Fruit fly (Drosophila melanogaster) whole organism, embryonic: ENCODE results near the gene GNBP2.

Experiments
- Adf1 ChIP-seq: fragments of 200-800 bp; sonication (Bioruptor generic); IDR thresholded peaks from 2 replicates; pipeline ENCODE4 v1.3.6; 2022; ENCODE audit warnings: missing biosample characterization, missing genetic modification characterization
- Aef1 ChIP-seq: fragments of 200-800 bp; sonication (Bioruptor generic); IDR thresholded peaks from 3 replicates; pipeline ENCODE4 v1.3.6; 2022; ENCODE audit warnings: missing biosample characterization, missing genetic modification characterization
- Bteb2 ChIP-seq: fragments of 200-800 bp; sonication (Bioruptor generic); optimal IDR thresholded peaks from 2 replicates; lab custom pipeline; 2016; ENCODE audit warnings: missing biosample characterization, missing genetic modification characterization
- CG10267 ChIP-seq: fragments of 200-800 bp; sonication (Bioruptor generic); optimal IDR thresholded peaks from 2 replicates; lab custom pipeline; 2018; ENCODE audit warnings: missing biosample characterization, mild to moderate bottlenecking, missing genetic modification characterization, moderate library complexity
- CG10274 ChIP-seq: fragments of 200-800 bp; sonication (Bioruptor generic); optimal IDR thresholded peaks from 3 replicates; lab custom pipeline; 2017; ENCODE audit warnings: missing biosample characterization, mild to moderate bottlenecking, missing genetic modification characterization
- CG11247 ChIP-seq: fragments of 200-800 bp; sonication (Bioruptor generic); IDR thresholded peaks from 2 replicates; pipeline ENCODE4 v1.3.6; 2022; ENCODE audit warnings: missing biosample characterization, missing genetic modification characterization
- CG11504 ChIP-seq: fragments of 200-800 bp; sonication (Bioruptor generic); optimal IDR thresholded peaks from 3 replicates; lab custom pipeline; 2019; ENCODE audit warnings: missing biosample characterization, mild to moderate bottlenecking, missing genetic modification characterization, moderate library complexity
- CG13624 ChIP-seq: fragments of 200-800 bp; sonication (Bioruptor generic); optimal IDR thresholded peaks from 2 replicates; lab custom pipeline; 2016; ENCODE audit warnings: missing biosample characterization, missing genetic modification characterization
- CG14441 ChIP-seq: fragments of 200-800 bp; sonication (Bioruptor generic); IDR thresholded peaks from 2 replicates; pipeline ENCODE4 v1.3.6; 2022; ENCODE audit warnings: missing biosample characterization, missing genetic modification characterization
- CG1603 ChIP-seq: fragments of 200-800 bp; sonication (Bioruptor generic); optimal IDR thresholded peaks from 2 replicates; lab custom pipeline; 2019; ENCODE audit warnings: missing biosample characterization, mild to moderate bottlenecking, missing genetic modification characterization, moderate library complexity
- CG1647 ChIP-seq: fragments of 200-800 bp; sonication (Bioruptor generic); optimal IDR thresholded peaks from 3 replicates; lab custom pipeline; 2016; ENCODE audit warnings: missing biosample characterization, missing genetic modification characterization
- CG16863 ChIP-seq: fragments of 200-800 bp; sonication (Bioruptor generic); optimal IDR thresholded peaks from 3 replicates; lab custom pipeline; 2016; ENCODE audit warnings: missing biosample characterization, missing genetic modification characterization
- CG2712 ChIP-seq: fragments of 200-800 bp; optimal IDR thresholded peaks from 3 replicates; lab custom pipeline; 2019; ENCODE audit warnings: missing biosample characterization, mild to moderate bottlenecking, missing genetic modification characterization, moderate library complexity
- CG3847 ChIP-seq: fragments of 200-800 bp; sonication (Bioruptor generic); IDR thresholded peaks from 2 replicates; pipeline ENCODE4 v1.3.6; 2022; ENCODE audit warnings: missing biosample characterization, missing genetic modification characterization
- CG7928 ChIP-seq: fragments of 200-800 bp; sonication (Bioruptor generic); optimal IDR thresholded peaks from 2 replicates; lab custom pipeline; 2017; ENCODE audit warnings: missing biosample characterization, mild to moderate bottlenecking, missing genetic modification characterization
- CTCF ChIP-seq: fragments of 200-800 bp; sonication (Bioruptor generic); optimal IDR thresholded peaks from 2 replicates; lab custom pipeline; 2017; ENCODE audit warnings: missing biosample characterization, mild to moderate bottlenecking, missing genetic modification characterization, moderate library complexity
- E2f2 ChIP-seq: fragments of 200-800 bp; sonication (Bioruptor generic); IDR thresholded peaks from 2 replicates; pipeline ENCODE4 v1.3.6; 2022; ENCODE audit warnings: missing biosample characterization, missing genetic modification characterization
- HmgZ ChIP-seq: fragments of 200-800 bp; sonication (Bioruptor generic); optimal IDR thresholded peaks from 2 replicates; lab custom pipeline; 2018; ENCODE audit warnings: missing biosample characterization, mild to moderate bottlenecking, missing genetic modification characterization
- Hr51 ChIP-seq, 2 experiments: fragments of 200-800 bp; sonication (Bioruptor generic); optimal IDR thresholded peaks; 2 replicates in 1 of 2; 3 replicates in 1 of 2; lab custom pipeline; 2016 to 2018; ENCODE audit warnings: missing biosample characterization in 2 of 2, missing genetic modification characterization in 2 of 2, mild to moderate bottlenecking in 1 of 2, moderate library complexity in 1 of 2
- MTF-1 ChIP-seq: fragments of 200-800 bp; sonication (Bioruptor generic); optimal IDR thresholded peaks from 2 replicates; lab custom pipeline; 2018; ENCODE audit warnings: missing biosample characterization, mild to moderate bottlenecking, missing genetic modification characterization, borderline replicate concordance
- Max ChIP-seq: fragments of 200-800 bp; sonication (Bioruptor generic); optimal IDR thresholded peaks from 2 replicates; lab custom pipeline; 2016; ENCODE audit warnings: missing biosample characterization, mild to moderate bottlenecking, missing genetic modification characterization
- Med ChIP-seq: fragments of 200-800 bp; sonication (Bioruptor generic); peaks from one replicate; lab custom pipeline; 2016; ENCODE audit warnings: missing biosample characterization, missing genetic modification characterization, mild to moderate bottlenecking, inconsistent platforms, moderate library complexity
- Myb ChIP-seq: fragments of 200-800 bp; sonication (Bioruptor generic); optimal IDR thresholded peaks from 2 replicates; lab custom pipeline; 2016; ENCODE audit warnings: missing biosample characterization, missing genetic modification characterization
- NfI ChIP-seq: fragments of 200-800 bp; sonication (Bioruptor generic); optimal IDR thresholded peaks from 3 replicates; lab custom pipeline; 2018; ENCODE audit warnings: missing biosample characterization, mild to moderate bottlenecking, missing genetic modification characterization, moderate library complexity
- PHDP ChIP-seq: fragments of 200-800 bp; sonication (Bioruptor generic); optimal IDR thresholded peaks from 3 replicates; lab custom pipeline; 2018; ENCODE audit warnings: missing biosample characterization, mild to moderate bottlenecking, missing genetic modification characterization, moderate library complexity
- Pdp1 ChIP-seq, 2 experiments: fragments of 200-800 bp; sonication (Bioruptor generic); optimal IDR thresholded peaks; 3 replicates each; lab custom pipeline; 2016; ENCODE audit warnings: missing biosample characterization in 2 of 2, missing genetic modification characterization in 2 of 2, mild to moderate bottlenecking in 1 of 2, moderate library complexity in 1 of 2
- Rfx ChIP-seq: fragments of 200-800 bp; sonication (Bioruptor generic); IDR thresholded peaks from 2 replicates; pipeline ENCODE4 v1.3.6; 2022; ENCODE audit warnings: missing biosample characterization, missing genetic modification characterization
- Sin3A ChIP-seq: fragments of >200 bp; optimal IDR thresholded peaks from 2 replicates; lab custom pipeline; 2018
- Trl ChIP-seq, 3 experiments: fragments of >200 bp in 2 of 3; fragments of 200-800 bp in 1 of 3; sonication (Bioruptor generic) in 1 of 3; optimal IDR thresholded peaks; 2 replicates in 1 of 3; 3 replicates in 2 of 3; lab custom pipeline; 2016 to 2017; ENCODE audit warnings: missing biosample characterization in 1 of 3, missing genetic modification characterization in 1 of 3
- Xbp1 ChIP-seq: fragments of 200-800 bp; sonication (Bioruptor generic); optimal IDR thresholded peaks from 3 replicates; lab custom pipeline; 2016; ENCODE audit warnings: missing biosample characterization, mild to moderate bottlenecking, missing genetic modification characterization
- Xrp1 ChIP-seq: fragments of 200-800 bp; sonication (Bioruptor generic); IDR thresholded peaks from 2 replicates; pipeline ENCODE4 v1.3.6; 2022; ENCODE audit warnings: missing biosample characterization, missing genetic modification characterization
- ase ChIP-seq: fragments of 200-800 bp; sonication (Bioruptor generic); IDR thresholded peaks from 3 replicates; pipeline ENCODE4 v1.3.6; 2022; ENCODE audit warnings: missing biosample characterization, missing genetic modification characterization
- bigmax ChIP-seq: fragments of 200-800 bp; sonication (Bioruptor generic); optimal IDR thresholded peaks from 2 replicates; lab custom pipeline; 2018; ENCODE audit warnings: missing biosample characterization, mild to moderate bottlenecking, missing genetic modification characterization
- chn ChIP-seq: fragments of 200-800 bp; sonication (Bioruptor generic); optimal IDR thresholded peaks from 2 replicates; lab custom pipeline; 2016; ENCODE audit warnings: missing biosample characterization, missing genetic modification characterization
- h ChIP-seq: fragments of >200 bp; optimal IDR thresholded peaks from 2 replicates; lab custom pipeline; 2017
- ind ChIP-seq: fragments of 200-800 bp; sonication (Bioruptor generic); optimal IDR thresholded peaks from 3 replicates; lab custom pipeline; 2016; ENCODE audit warnings: missing biosample characterization, missing genetic modification characterization
- ken ChIP-seq: fragments of 200-800 bp; sonication (Bioruptor generic); IDR thresholded peaks from 3 replicates; pipeline ENCODE4 v1.3.6; 2022; ENCODE audit warnings: missing biosample characterization, missing genetic modification characterization
- kni ChIP-seq: fragments of 200-800 bp; sonication (Bioruptor generic); optimal IDR thresholded peaks from 3 replicates; lab custom pipeline; 2017; ENCODE audit warnings: mild to moderate bottlenecking, missing biosample characterization, missing genetic modification reagents, missing genetic modification characterization
- nmo ChIP-seq: fragments of 200-800 bp; sonication (Bioruptor generic); optimal IDR thresholded peaks from 2 replicates; lab custom pipeline; 2018; ENCODE audit warnings: missing biosample characterization, mild to moderate bottlenecking, missing genetic modification characterization, moderate library complexity
- nom ChIP-seq: fragments of 200-800 bp; sonication (Bioruptor generic); optimal IDR thresholded peaks from 2 replicates; lab custom pipeline; 2017; ENCODE audit warnings: missing biosample characterization, missing genetic modification characterization, mild to moderate bottlenecking, moderate library complexity, missing genetic modification reagents
- pfk ChIP-seq: fragments of 200-800 bp; sonication (Bioruptor generic); optimal IDR thresholded peaks from 2 replicates; lab custom pipeline; 2018; ENCODE audit warnings: missing biosample characterization, mild to moderate bottlenecking, missing genetic modification characterization, moderate library complexity
- phol ChIP-seq: fragments of 200-800 bp; sonication (Bioruptor generic); optimal IDR thresholded peaks from 3 replicates; lab custom pipeline; 2018; ENCODE audit warnings: missing biosample characterization, mild to moderate bottlenecking, missing genetic modification characterization, moderate library complexity
- pzg ChIP-seq: fragments of 200-800 bp; sonication (Bioruptor generic); optimal IDR thresholded peaks from 3 replicates; lab custom pipeline; 2018; ENCODE audit warnings: missing biosample characterization, mild to moderate bottlenecking, missing genetic modification characterization, moderate library complexity
- ranshi ChIP-seq: fragments of 200-800 bp; sonication (Bioruptor generic); IDR thresholded peaks from 2 replicates; pipeline ENCODE4 v1.3.6; 2022; ENCODE audit warnings: missing biosample characterization, missing genetic modification characterization
- row ChIP-seq: fragments of 200-800 bp; sonication (Bioruptor generic); IDR thresholded peaks from 3 replicates; pipeline ENCODE4 v1.3.6; 2022; ENCODE audit warnings: missing biosample characterization, missing genetic modification characterization
- sens ChIP-seq: fragments of 200-800 bp; sonication (Bioruptor generic); peaks from one replicate; lab custom pipeline; 2016; ENCODE audit warnings: missing biosample characterization, missing genetic modification characterization
- sisA ChIP-seq: fragments of 200-800 bp; sonication (Bioruptor generic); IDR thresholded peaks from 2 replicates; pipeline ENCODE4 v1.3.6; 2022; ENCODE audit warnings: missing biosample characterization, missing genetic modification characterization
- slbo ChIP-seq: fragments of 200-800 bp; sonication (Bioruptor generic); IDR thresholded peaks from 2 replicates; pipeline ENCODE4 v1.3.6; 2022; ENCODE audit warnings: missing biosample characterization, missing genetic modification characterization
- sug ChIP-seq: fragments of 200-800 bp; optimal IDR thresholded peaks from 2 replicates; lab custom pipeline; 2019; ENCODE audit warnings: missing biosample characterization, mild to moderate bottlenecking, missing genetic modification characterization, moderate library complexity
- unc-4 ChIP-seq: fragments of 200-800 bp; sonication (Bioruptor generic); IDR thresholded peaks from 2 replicates; pipeline ENCODE4 v1.3.6; 2022; ENCODE audit warnings: missing biosample characterization, missing genetic modification characterization; ENCODE audit not compliant: partially characterized antibody
- zfh1 ChIP-seq: fragments of 200-800 bp; sonication (Bioruptor generic); IDR thresholded peaks from 3 replicates; pipeline ENCODE4 v1.3.6; 2022; ENCODE audit warnings: missing biosample characterization, missing genetic modification characterization

GNBP2 gene

DNA sequence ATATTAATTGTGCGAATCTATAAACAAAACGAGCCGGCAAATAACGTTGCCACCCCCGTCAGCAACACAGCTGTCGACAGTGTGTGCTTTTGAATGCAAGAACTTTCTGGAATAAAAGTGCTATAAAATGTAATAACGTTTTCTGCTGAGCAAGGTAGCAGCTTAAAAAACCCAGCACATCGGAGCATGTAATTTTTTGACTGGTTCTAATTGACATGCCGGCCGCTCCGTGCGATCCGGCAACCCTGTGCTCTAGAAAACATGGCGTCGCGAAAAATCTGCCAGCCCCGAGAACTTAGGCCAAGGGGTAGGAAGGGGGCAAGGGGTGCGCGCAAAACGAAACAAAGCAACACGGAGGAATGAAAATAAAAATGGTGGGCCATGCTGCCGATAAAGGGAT is 3.0 kb downstream of the GNBP2 start (continued):
- no peak for TF ChIP-seq Hr51 (GFP tag; optimal IDR thresholded peaks at IDR 0.05; lab: Kevin White, UChicago)
- 0 out of 2 replicates have a peak, but pooled peaks have one; percentile 20 for TF ChIP-seq slbo (GFP tag; lab: Robert Waterston, UW)
- no peak for TF ChIP-seq pfk
- TF ChIP-seq CTCF (GFP tag; lab: Kevin White, UChicago), result peak; percentile 30
- no peak for TF ChIP-seq CG7928 (GFP tag; lab: Kevin White, UChicago)
- peak; percentile 49; the same call in 1 of the 3 replicates for TF ChIP-seq zfh1 (GFP tag; lab: Robert Waterston, UW)
- TF ChIP-seq CG11247 (GFP tag; lab: Robert Waterston, UW), result 0 out of 2 replicates have a peak, but pooled peaks have one; percentile 16
- peak; percentile 56 for TF ChIP-seq nom (GFP tag; lab: Kevin White, UChicago)
- peak; percentile 9 for TF ChIP-seq PHDP
- TF ChIP-seq ranshi (GFP tag; lab: Robert Waterston, UW), result 0 out of 2 replicates have a peak, but pooled peaks have one; percentile 6
- TF ChIP-seq phol (tag; lab: Kevin White, UChicago), result peak; percentile 98
- peak; percentile 40 for TF ChIP-seq Myb
- peak; percentile 41 for TF ChIP-seq CG13624
- peak; percentile 15 for TF ChIP-seq CG16863 (GFP tag; lab: Kevin White, UChicago)
- TF ChIP-seq HmgZ (tag; lab: Kevin White, UChicago), result peak; percentile 31
- TF ChIP-seq CG11504 (tag; lab: Kevin White, UChicago), result peak; percentile 50
- TF ChIP-seq ken (GFP tag; lab: Robert Waterston, UW), result no peak
- TF ChIP-seq CG14441, result 0 out of 2 replicates have a peak, but pooled peaks have one; percentile 21
- TF ChIP-seq h (lab: Kevin White, UChicago), result no peak
- TF ChIP-seq MTF-1 (GFP tag; lab: Kevin White, UChicago), result no peak
- peak; percentile 84 for TF ChIP-seq Med (GFP tag; lab: Kevin White, UChicago)
- TF ChIP-seq Xbp1 (GFP tag; lab: Kevin White, UChicago), result peak; percentile 19
- TF ChIP-seq bigmax (GFP tag; lab: Kevin White, UChicago), result peak; percentile 64
- TF ChIP-seq ase (GFP tag; lab: Robert Waterston, UW), result no peak
- peak; percentile 14 for TF ChIP-seq NfI (GFP tag; lab: Kevin White, UChicago)
- peak; percentile 51 for TF ChIP-seq Max
- peak; percentile 40 for TF ChIP-seq ind (GFP tag; lab: Kevin White, UChicago)
- peak; percentile 10 for TF ChIP-seq chn (GFP tag; lab: Kevin White, UChicago)
- 0 out of 2 replicates have a peak, but pooled peaks have one; percentile 8 for TF ChIP-seq sisA (GFP tag; lab: Robert Waterston, UW)
- TF ChIP-seq pzg, result peak; percentile 51
- peak; percentile 18 for TF ChIP-seq CG10267 (tag; lab: Kevin White, UChicago)
- peak; percentile 47; the same call in 1 of the 2 replicates for TF ChIP-seq E2f2
- peak; percentile 9 for TF ChIP-seq sug (tag; lab: Kevin White, UChicago)
- peak; percentile 17 for TF ChIP-seq CG2712 (tag; lab: Kevin White, UChicago)
- TF ChIP-seq CG3847, result peak; percentile 61
- peak in 1 of 2 experiments; percentile 7 for TF ChIP-seq Pdp1 (GFP tag; optimal IDR thresholded peaks at IDR 0.05; lab: Kevin White, UChicago)
- no peak for TF ChIP-seq Trl (optimal IDR thresholded peaks at IDR 0.05; lab: Kevin White, UChicago)
- peak; percentile 43 for TF ChIP-seq Trl (GFP tag; optimal IDR thresholded peaks at IDR 0.05; lab: Kevin White, UChicago)
- TF ChIP-seq Sin3A (lab: Kevin White, UChicago), result peak; percentile 16
- TF ChIP-seq Bteb2, result peak; percentile 11
- TF ChIP-seq row (GFP tag; lab: Robert Waterston, UW), result peak; percentile 46; the same call in 2 of the 3 replicates
- 0 out of 2 replicates have a peak, but pooled peaks have one; percentile 11 for TF ChIP-seq unc-4 (GFP tag; lab: Robert Waterston, UW)
- TF ChIP-seq kni (GFP tag; lab: Kevin White, UChicago), result peak; percentile 42
- no peak for TF ChIP-seq Aef1 (GFP tag; lab: Robert Waterston, UW)
- peak; percentile 86 for TF ChIP-seq sens (GFP tag; lab: Kevin White, UChicago)
- TF ChIP-seq CG1647 (GFP tag; lab: Kevin White, UChicago), result no peak
- peak; percentile 63 for TF ChIP-seq CG1603 (tag; lab: Kevin White, UChicago)
- 0 out of 2 replicates have a peak, but pooled peaks have one; percentile 26 for TF ChIP-seq Xrp1 (GFP tag; lab: Robert Waterston, UW)
- TF ChIP-seq Rfx (GFP tag; lab: Robert Waterston, UW), result peak; percentile 63
- no peak for TF ChIP-seq CG10274 (GFP tag; lab: Kevin White, UChicago)
- TF ChIP-seq Adf1 (GFP tag; lab: Robert Waterston, UW), result peak; percentile 56
- TF ChIP-seq nmo (GFP tag; lab: Kevin White, UChicago), result peak; percentile 9
